Fruit fly (Drosophila melanogaster): ENCODE results near the gene Nepl8.

Gene Nepl8

DNA sequence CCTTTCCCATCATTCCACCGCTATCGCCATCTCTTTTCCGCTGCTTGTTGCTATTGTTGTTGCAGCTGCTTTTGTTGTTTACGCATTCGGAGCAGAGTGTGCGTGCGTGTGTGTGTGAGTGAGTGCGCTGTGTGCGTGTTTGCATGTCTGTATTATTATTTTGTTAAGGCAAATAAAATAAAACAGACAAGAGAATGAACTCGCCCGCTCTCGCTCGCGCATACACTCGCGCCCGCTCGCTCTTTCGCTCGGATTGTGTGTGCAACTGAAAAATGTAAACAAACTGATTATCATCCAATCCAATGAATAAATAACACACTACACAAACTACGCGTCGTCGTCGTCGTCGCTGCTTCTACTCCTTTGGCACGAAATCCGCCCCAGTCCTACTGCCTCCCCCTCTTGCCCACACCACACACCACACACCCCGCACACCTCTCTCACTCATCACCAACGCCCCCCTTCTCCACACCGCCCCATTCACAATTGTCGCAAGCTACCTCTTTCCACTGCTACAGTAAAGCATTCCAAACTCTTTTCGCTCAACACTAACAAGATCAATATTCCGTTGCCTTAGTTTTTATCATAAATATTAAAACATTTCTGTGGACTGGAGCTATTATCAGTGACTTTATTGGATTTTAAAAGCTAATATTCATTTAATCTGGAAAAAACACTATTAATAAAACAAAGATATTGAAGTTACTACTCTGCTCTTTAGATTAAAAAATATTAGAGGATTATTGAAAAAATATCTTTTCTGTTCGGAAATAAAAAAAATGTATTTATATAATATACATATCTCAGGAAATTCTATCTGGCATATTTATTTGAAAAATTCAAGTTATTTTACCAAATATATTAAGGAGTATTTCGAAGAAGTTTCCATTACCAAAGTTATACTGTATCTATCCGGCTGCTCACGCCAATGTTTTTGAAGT is 33.7 kb downstream of the Nepl8 start (continued):
- TF ChIP-seq cas (GFP tag; IDR thresholded peaks at IDR 0.05) (0 out of 2 replicates have a peak, but pooled peaks have one; percentile 35), sc (optimal IDR thresholded peaks at IDR 0.05) (no peak), sc (GFP tag; optimal IDR thresholded peaks at IDR 0.05) (peak; percentile 96), Jarid2 (GFP tag; optimal IDR thresholded peaks at IDR 0.05) (peak; percentile 85), Doc3 (GFP tag; IDR thresholded peaks at IDR 0.05; ENCODE audit: partially characterized antibody) (no peak), al (GFP tag; IDR thresholded peaks at IDR 0.05) (no peak), btn (GFP tag; optimal IDR thresholded peaks at IDR 0.05) (peak; percentile 82), CG14050 (GFP tag; IDR thresholded peaks at IDR 0.05) (peak; percentile 31; the same call in 1 of the 3 replicates), maf-S (GFP tag; optimal IDR thresholded peaks at IDR 0.05) (peak; percentile 71), Neu2 (GFP tag; optimal IDR thresholded peaks at IDR 0.05; ENCODE audit: borderline replicate concordance) (peak; percentile 40), Lpt (GFP tag; optimal IDR thresholded peaks at IDR 0.05) (no peak), tll (GFP tag; optimal IDR thresholded peaks at IDR 0.05) (peak in 1 of 2 experiments; percentile 86), CG10274 (GFP tag; optimal IDR thresholded peaks at IDR 0.05) (peak; percentile 74), CG4360 (GFP tag; IDR thresholded peaks at IDR 0.05) (peak; percentile 93), CG2129 (GFP tag; IDR thresholded peaks at IDR 0.05; ENCODE audit: partially characterized antibody) (no peak), H2.0 (GFP tag; IDR thresholded peaks at IDR 0.05) (peak; percentile 35; the same call in 1 of the 2 replicates), NfI (GFP tag; optimal IDR thresholded peaks at IDR 0.05) (peak; percentile 25), CG3065 (GFP tag; optimal IDR thresholded peaks at IDR 0.05) (peak; percentile 66), Drgx (GFP tag; IDR thresholded peaks at IDR 0.05) (peak; percentile 51), Stat92E (GFP tag; optimal IDR thresholded peaks at IDR 0.05) (peak in 1 of 3 experiments; percentile 84), wek (GFP tag; optimal IDR thresholded peaks at IDR 0.05) (peak; percentile 94), CG10431 (GFP tag; optimal IDR thresholded peaks at IDR 0.05) (peak; percentile 91), CG12659 (GFP tag; optimal IDR thresholded peaks at IDR 0.05) (peak; percentile 84), CG9609 (GFP tag; optimal IDR thresholded peaks at IDR 0.05) (peak; percentile 68), ERR (GFP tag; optimal IDR thresholded peaks at IDR 0.05) (peak; percentile 31), psq (GFP tag; optimal IDR thresholded peaks at IDR 0.05) (peak; percentile 89), GATAe (GFP tag; conservative IDR thresholded peaks at IDR 0.05) (no peak), disco-r (GFP tag; optimal IDR thresholded peaks at IDR 0.05) (peak; percentile 72), CG6272 (GFP tag; IDR thresholded peaks at IDR 0.05) (no peak), C15 (GFP tag; IDR thresholded peaks at IDR 0.05) (no peak), CG8944 (GFP tag; optimal IDR thresholded peaks at IDR 0.05) (peak; percentile 76), her (GFP tag; optimal IDR thresholded peaks at IDR 0.05) (peak; percentile 71), Lim3 (GFP tag; IDR thresholded peaks at IDR 0.05) (no peak), pho (GFP tag; optimal IDR thresholded peaks at IDR 0.05) (peak; percentile 53), row (GFP tag; IDR thresholded peaks at IDR 0.05) (peak; percentile 21; the same call in 2 of the 3 replicates), fu2 (GFP tag; optimal IDR thresholded peaks at IDR 0.05) (peak; percentile 56), br (optimal IDR thresholded peaks at IDR 0.05) (no peak), CG31365 (tag; optimal IDR thresholded peaks at IDR 0.05) (peak; percentile 83), CG16863 (GFP tag; optimal IDR thresholded peaks at IDR 0.05) (peak; percentile 77), Max (GFP tag; optimal IDR thresholded peaks at IDR 0.05) (peak; percentile 40), stwl (tag; optimal IDR thresholded peaks at IDR 0.05) (peak; percentile 64), kay (GFP tag; optimal IDR thresholded peaks at IDR 0.05) (peak; percentile 85), ems (GFP tag; optimal IDR thresholded peaks at IDR 0.05) (peak; percentile 56), Dad (GFP tag; optimal IDR thresholded peaks at IDR 0.05) (peak; percentile 63), CG3407 (GFP tag; optimal IDR thresholded peaks at IDR 0.05) (peak; percentile 97), so (GFP tag; IDR thresholded peaks at IDR 0.05) (peak; percentile 87; the same call in 2 of the 3 replicates), CG6654 (GFP tag; optimal IDR thresholded peaks at IDR 0.05) (peak; percentile 72), Ets65A (GFP tag) (peak; percentile 41), CG9437 (GFP tag; optimal IDR thresholded peaks at IDR 0.05) (peak; percentile 24)

Measured in whole organism, embryonic.